Worm (Caenorhabditis elegans) whole organism, young adult: ENCODE data around the gene cul-2.

Experiments
- B0035.1 ChIP-seq: sonication (generic microtip); optimal IDR thresholded peaks from 2 replicates; lab custom pipeline; 2016; ENCODE audit warnings: missing genetic modification characterization, mild to moderate bottlenecking, missing compliant biosample characterization, missing genotype, missing genetic modification reagents
- B0261.1 ChIP-seq: sonication (generic microtip); optimal IDR thresholded peaks from 2 replicates; lab custom pipeline; 2016; ENCODE audit warnings: mild to moderate bottlenecking, missing genetic modification characterization, moderate library complexity, missing compliant biosample characterization
- B0336.3 ChIP-seq: fragments of 200-800 bp; sonication (Bioruptor generic); IDR thresholded peaks from 2 replicates; pipeline ENCODE4 v1.3.6; 2022; ENCODE audit warnings: missing genetic modification characterization, missing compliant biosample characterization
- F33H1.4 ChIP-seq: fragments of 200-800 bp; sonication (Bioruptor generic); IDR thresholded peaks from 2 replicates; pipeline ENCODE4 v1.3.6; 2022; ENCODE audit warnings: missing genetic modification reagents, missing genetic modification characterization, missing compliant biosample characterization
- F49E8.2 ChIP-seq: sonication (generic microtip); optimal IDR thresholded peaks from 3 replicates; lab custom pipeline; 2017; ENCODE audit warnings: missing genetic modification characterization, mild to moderate bottlenecking, missing compliant biosample characterization, antibody characterized with exemption, moderate library complexity; ENCODE audit not compliant: insufficient read depth
- K12H6.12 ChIP-seq: fragments of 200-800 bp; sonication (Bioruptor generic); optimal IDR thresholded peaks from 2 replicates; lab custom pipeline; 2018; ENCODE audit warnings: mild to moderate bottlenecking, missing genetic modification characterization, missing compliant biosample characterization
- Y67H2A.10 ChIP-seq: fragments of 200-800 bp; sonication (Bioruptor generic); conservative IDR thresholded peaks from 2 replicates; pipeline ENCODE4 v1.3.6; 2022; ENCODE audit warnings: missing genetic modification reagents, missing genetic modification characterization, missing compliant biosample characterization
- Y79H2A.3 ChIP-seq: fragments of 200-800 bp; sonication (Bioruptor generic); conservative IDR thresholded peaks from 2 replicates; pipeline ENCODE4 v1.3.6; 2022; ENCODE audit warnings: missing genetic modification reagents, missing genetic modification characterization, missing compliant biosample characterization
- ZK185.1 ChIP-seq: sonication (generic microtip); optimal IDR thresholded peaks from 2 replicates; lab custom pipeline; 2016; ENCODE audit warnings: mild to moderate bottlenecking, missing genetic modification characterization, missing compliant biosample characterization; ENCODE audit not compliant: poor library complexity, severe bottlenecking
- atf-7 ChIP-seq: sonication (generic microtip); optimal IDR thresholded peaks from 2 replicates; lab custom pipeline; 2017; ENCODE audit warnings: mild to moderate bottlenecking, missing genetic modification characterization, missing compliant biosample characterization
- attf-6 ChIP-seq: fragments of 200-800 bp; sonication (Bioruptor generic); IDR thresholded peaks from 2 replicates; pipeline ENCODE4 v1.3.6; 2022; ENCODE audit warnings: missing genetic modification reagents, missing genetic modification characterization, missing compliant biosample characterization
- bed-1 ChIP-seq: fragments of 200-800 bp; sonication (Bioruptor generic); IDR thresholded peaks from 2 replicates; pipeline ENCODE4 v1.3.6; 2022; ENCODE audit warnings: missing genetic modification reagents, missing genetic modification characterization, missing compliant biosample characterization
- bed-2 ChIP-seq: fragments of 200-800 bp; sonication (Bioruptor generic); IDR thresholded peaks from 2 replicates; pipeline ENCODE4 v1.3.6; 2022; ENCODE audit warnings: missing genetic modification reagents, missing genetic modification characterization, missing compliant biosample characterization
- cebp-1 ChIP-seq, 2 experiments: fragments of 200-800 bp in 1 of 2; sonication (Bioruptor generic) in 1 of 2; sonication (generic microtip) in 1 of 2; IDR thresholded peaks in 1 of 2; optimal IDR thresholded peaks in 1 of 2; 2 replicates each; pipeline versions ENCODE4 v1.3.6 to Lab custom; 2017 to 2022; ENCODE audit warnings: missing compliant biosample characterization in 2 of 2, missing genetic modification characterization in 2 of 2, mild to moderate bottlenecking in 1 of 2, missing genetic modification reagents in 1 of 2, moderate library complexity in 1 of 2
- cebp-2 ChIP-seq: fragments of 200-800 bp; sonication (Bioruptor generic); IDR thresholded peaks from 2 replicates; pipeline ENCODE4 v1.3.6; 2022; ENCODE audit warnings: missing genetic modification characterization, missing compliant biosample characterization
- ceh-58 ChIP-seq: fragments of 200-800 bp; sonication (Bioruptor generic); IDR thresholded peaks from 2 replicates; pipeline ENCODE4 v1.3.6; 2022; ENCODE audit warnings: missing genetic modification characterization, missing compliant biosample characterization
- ceh-79 ChIP-seq: sonication (generic microtip); optimal IDR thresholded peaks from 2 replicates; lab custom pipeline; 2017; ENCODE audit warnings: mild to moderate bottlenecking, missing genetic modification characterization, missing compliant biosample characterization
- die-1 ChIP-seq: sonication (generic microtip); optimal IDR thresholded peaks from 2 replicates; lab custom pipeline; 2016; ENCODE audit warnings: missing genotype, mild to moderate bottlenecking, missing genetic modification characterization, missing compliant biosample characterization
- dox-1 ChIP-seq: fragments of 200-800 bp; sonication (Bioruptor generic); IDR thresholded peaks from 2 replicates; pipeline ENCODE4 v1.3.6; 2022; ENCODE audit warnings: missing genetic modification reagents, missing genetic modification characterization, missing compliant biosample characterization
- dpl-1 ChIP-seq: fragments of 150-350 bp; optimal IDR thresholded peaks from 2 replicates; lab custom pipeline; 2014; ENCODE audit warnings: missing biosample characterization, missing genetic modification reagents, missing genetic modification characterization
- egl-18 ChIP-seq: fragments of 200-800 bp; sonication (Bioruptor generic); IDR thresholded peaks from 2 replicates; pipeline ENCODE4 v1.3.6; 2022; ENCODE audit warnings: missing genetic modification reagents, missing genetic modification characterization, missing compliant biosample characterization
- him-1 ChIP-seq: sonication (generic microtip); optimal IDR thresholded peaks from 2 replicates; lab custom pipeline; 2016; ENCODE audit warnings: missing genotype, missing genetic modification reagents, missing genetic modification characterization, missing compliant biosample characterization
- hlh-26 ChIP-seq: fragments of 200-800 bp; sonication (Bioruptor generic); conservative IDR thresholded peaks from 2 replicates; pipeline ENCODE4 v1.3.6; 2022; ENCODE audit warnings: missing genetic modification reagents, missing genetic modification characterization, missing compliant biosample characterization
- hmg-1.2 ChIP-seq: fragments of 200-800 bp; sonication (Bioruptor generic); IDR thresholded peaks from 2 replicates; pipeline ENCODE4 v1.3.6; 2022; ENCODE audit warnings: missing genetic modification reagents, missing genetic modification characterization, missing compliant biosample characterization
- hmg-20 ChIP-seq: fragments of 200-800 bp; sonication (Bioruptor generic); IDR thresholded peaks from 2 replicates; pipeline ENCODE4 v1.3.6; 2022; ENCODE audit warnings: missing genetic modification reagents, missing genetic modification characterization, missing compliant biosample characterization
- hsf-1 ChIP-seq: fragments of 200-800 bp; sonication (Bioruptor generic); IDR thresholded peaks from 2 replicates; pipeline ENCODE4 v1.3.6; 2022; ENCODE audit warnings: missing genetic modification reagents, missing genetic modification characterization, missing compliant biosample characterization
- let-607 ChIP-seq, 2 experiments: fragments of 200-800 bp in 1 of 2; sonication (Bioruptor generic) in 1 of 2; sonication (generic microtip) in 1 of 2; optimal IDR thresholded peaks; 2 replicates each; lab custom pipeline; 2016 to 2018; ENCODE audit warnings: mild to moderate bottlenecking in 2 of 2, missing compliant biosample characterization in 2 of 2, missing genetic modification characterization in 2 of 2, moderate library complexity in 2 of 2, missing genotype in 1 of 2
- lin-35 ChIP-seq, 3 experiments: fragments of 150-350 bp in 2 of 3; sonication (generic microtip) in 1 of 3; optimal IDR thresholded peaks; 2 replicates each; lab custom pipeline; 2014 to 2018; ENCODE audit warnings: missing biosample characterization in 3 of 3, missing genetic modification characterization in 3 of 3, missing genetic modification reagents in 3 of 3
- lin-40 ChIP-seq: sonication (generic microtip); optimal IDR thresholded peaks from 2 replicates; lab custom pipeline; 2016; ENCODE audit warnings: missing genetic modification characterization, mild to moderate bottlenecking, missing compliant biosample characterization, missing genotype, missing genetic modification reagents
- lin-54 ChIP-seq: fragments of 200-800 bp; sonication (Bioruptor generic); optimal IDR thresholded peaks from 2 replicates; lab custom pipeline; 2018; ENCODE audit warnings: mild to moderate bottlenecking, missing genetic modification characterization, missing compliant biosample characterization
- mcd-1 ChIP-seq: fragments of 200-800 bp; sonication (Bioruptor generic); IDR thresholded peaks from 2 replicates; pipeline ENCODE4 v1.3.6; 2022; ENCODE audit warnings: missing genetic modification reagents, missing genetic modification characterization, missing compliant biosample characterization
- mel-28 ChIP-seq: sonication (generic microtip); optimal IDR thresholded peaks from 2 replicates; lab custom pipeline; 2016; ENCODE audit warnings: borderline replicate concordance, mild to moderate bottlenecking, missing genetic modification characterization, missing compliant biosample characterization
- nfyb-1 ChIP-seq: fragments of 200-800 bp; sonication (Bioruptor generic); IDR thresholded peaks from 2 replicates; pipeline ENCODE4 v1.3.6; 2022; ENCODE audit warnings: missing genetic modification reagents, missing genetic modification characterization, missing compliant biosample characterization
- pha-4 ChIP-seq: fragments of 150-350 bp; sonication (generic microtip); optimal IDR thresholded peaks from 2 replicates; lab custom pipeline; 2014; ENCODE audit warnings: missing biosample characterization, missing genetic modification reagents, missing genetic modification characterization
- rcor-1 ChIP-seq: fragments of 200-800 bp; sonication (Bioruptor generic); IDR thresholded peaks from 2 replicates; pipeline ENCODE4 v1.3.6; 2022; ENCODE audit warnings: missing genetic modification reagents, missing genetic modification characterization, missing compliant biosample characterization
- rec-8 ChIP-seq, 2 experiments: sonication (generic microtip); optimal IDR thresholded peaks; 2 replicates each; lab custom pipeline; 2016; ENCODE audit warnings: mild to moderate bottlenecking in 2 of 2, missing genetic modification characterization in 2 of 2, missing genetic modification reagents in 2 of 2, missing genotype in 2 of 2, missing biosample characterization in 1 of 2, missing compliant biosample characterization in 1 of 2, moderate library complexity in 1 of 2
- repo-1 ChIP-seq: sonication (generic microtip); optimal IDR thresholded peaks from 2 replicates; lab custom pipeline; 2017; ENCODE audit warnings: mild to moderate bottlenecking, missing genetic modification characterization, missing compliant biosample characterization
- snpc-1.3 ChIP-seq: sonication (generic microtip); optimal IDR thresholded peaks from 2 replicates; lab custom pipeline; 2017; ENCODE audit warnings: missing genetic modification characterization, mild to moderate bottlenecking, missing compliant biosample characterization, antibody characterized with exemption, moderate library complexity, missing genotype, missing genetic modification reagents; ENCODE audit not compliant: insufficient read depth
- somi-1 ChIP-seq: fragments of 200-800 bp; sonication (Bioruptor generic); optimal IDR thresholded peaks from 2 replicates; lab custom pipeline; 2018; ENCODE audit warnings: mild to moderate bottlenecking, missing genetic modification characterization, missing compliant biosample characterization
- sptf-2 ChIP-seq: fragments of 200-800 bp; sonication (Bioruptor generic); optimal IDR thresholded peaks from 2 replicates; lab custom pipeline; 2018; ENCODE audit warnings: mild to moderate bottlenecking, missing genetic modification characterization, missing compliant biosample characterization
- tlf-1 ChIP-seq: fragments of 200-800 bp; sonication (Bioruptor generic); optimal IDR thresholded peaks from 2 replicates; lab custom pipeline; 2018; ENCODE audit warnings: mild to moderate bottlenecking, missing genetic modification characterization, missing compliant biosample characterization
- unc-62 ChIP-seq: fragments of 150-350 bp; optimal IDR thresholded peaks from 2 replicates; lab custom pipeline; 2014; ENCODE audit warnings: missing biosample characterization, missing genetic modification reagents, missing genetic modification characterization
- zim-3 ChIP-seq: sonication (generic microtip); optimal IDR thresholded peaks from 2 replicates; lab custom pipeline; 2017; ENCODE audit warnings: mild to moderate bottlenecking, missing genetic modification characterization, moderate library complexity, missing compliant biosample characterization
- ztf-22 ChIP-seq: fragments of 200-800 bp; sonication (Bioruptor generic); optimal IDR thresholded peaks from 2 replicates; lab custom pipeline; 2018; ENCODE audit warnings: mild to moderate bottlenecking, missing genetic modification characterization, moderate library complexity, missing compliant biosample characterization
- ztf-28 ChIP-seq: fragments of 200-800 bp; sonication (Bioruptor generic); IDR thresholded peaks from 2 replicates; pipeline ENCODE4 v1.3.6; 2022; ENCODE audit warnings: missing genetic modification reagents, missing genetic modification characterization, missing compliant biosample characterization
- ztf-6 ChIP-seq: fragments of 200-800 bp; sonication (Bioruptor generic); IDR thresholded peaks from 2 replicates; pipeline ENCODE4 v1.3.6; 2022; ENCODE audit warnings: missing genetic modification reagents, missing genetic modification characterization, missing compliant biosample characterization

Gene cul-2

DNA sequence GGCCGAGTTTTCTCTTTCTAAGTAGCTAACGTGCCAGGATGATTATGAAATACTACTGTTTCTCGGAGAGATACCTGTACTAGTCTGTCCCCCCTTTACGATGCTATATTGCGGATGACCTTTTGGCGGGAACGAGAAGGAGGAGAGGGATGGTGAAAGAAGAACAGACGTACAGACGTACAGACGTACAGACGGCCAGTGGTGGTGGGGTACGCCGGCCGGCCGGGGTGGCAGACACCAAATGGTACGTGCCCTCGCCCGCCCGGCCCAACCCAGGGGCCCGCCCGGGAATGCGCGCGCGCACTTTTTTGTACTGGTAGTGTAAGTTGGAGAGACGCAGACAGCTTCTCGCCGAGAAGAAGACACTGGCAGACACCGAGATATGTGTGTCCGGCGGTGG lies 34.0 kb downstream of the cul-2 start (continued):
- TF ChIP-seq sptf-2 (GFP tag; lab: Kevin White, UChicago) (no peak), ZK185.1 (tag; lab: Kevin White, UChicago) (no peak), snpc-1.3 (tag; lab: Kevin White, UChicago) (no peak), die-1 (tag; lab: Kevin White, UChicago) (peak; percentile 7), repo-1 (peak; percentile 48), lin-35 (GFP tag; optimal IDR thresholded peaks at IDR 0.05; lab: Kevin White, UChicago) (no peak), bed-2 (GFP tag; lab: Robert Waterston, UW) (peak; percentile 27; the same call in 1 of the 2 replicates), rec-8 (tag; optimal IDR thresholded peaks at IDR 0.05; lab: Kevin White, UChicago) (no peak), pha-4 (tag; lab: Kevin White, UChicago) (no peak), dox-1 (GFP tag; lab: Robert Waterston, UW) (peak; percentile 34; the same call in 1 of the 2 replicates), B0035.1 (no peak), tlf-1 (GFP tag; lab: Kevin White, UChicago) (no peak), B0336.3 (peak; percentile 42; the same call in 1 of the 2 replicates), ceh-79 (tag; lab: Kevin White, UChicago) (peak; percentile 27), ceh-58 (GFP tag; lab: Robert Waterston, UW) (no peak), cebp-1 (GFP tag; IDR thresholded peaks at IDR 0.05; lab: Robert Waterston, UW) (no peak; the same call in 1 of the 2 replicates), cebp-1 (tag; optimal IDR thresholded peaks at IDR 0.05; lab: Kevin White, UChicago) (peak; percentile 60), nfyb-1 (GFP tag; lab: Robert Waterston, UW) (0 out of 2 replicates have a peak, but pooled peaks have one; percentile 14), egl-18 (GFP tag; lab: Robert Waterston, UW) (no peak), attf-6 (GFP tag; lab: Robert Waterston, UW) (no peak), K12H6.12 (peak; percentile 52), F49E8.2 (tag; lab: Kevin White, UChicago) (no peak), B0261.1 (tag; lab: Kevin White, UChicago) (no peak), Y67H2A.10 (GFP tag; lab: Robert Waterston, UW) (no peak), hmg-20 (no peak), somi-1 (GFP tag; lab: Kevin White, UChicago) (peak; percentile 5), hlh-26 (no peak), Y79H2A.3 (GFP tag; lab: Robert Waterston, UW) (no peak), zim-3 (tag; lab: Kevin White, UChicago) (no peak), lin-40 (tag; lab: Kevin White, UChicago) (no peak), rcor-1 (GFP tag; lab: Robert Waterston, UW) (no peak), him-1 (tag; lab: Kevin White, UChicago) (no peak), dpl-1 (GFP tag; lab: Kevin White, UChicago) (no peak), ztf-28 (GFP tag; lab: Robert Waterston, UW) (0 out of 2 replicates have a peak, but pooled peaks have one; percentile 55), hsf-1 (0 out of 2 replicates have a peak, but pooled peaks have one; percentile 50), cebp-2 (GFP tag; lab: Robert Waterston, UW) (0 out of 2 replicates have a peak, but pooled peaks have one; percentile 59), ztf-6 (GFP tag; lab: Robert Waterston, UW) (no peak), mel-28 (tag; lab: Kevin White, UChicago) (no peak), atf-7 (tag; lab: Kevin White, UChicago) (no peak), mcd-1 (peak; percentile 63), bed-1 (GFP tag; lab: Robert Waterston, UW) (no peak), hmg-1.2 (GFP tag; lab: Robert Waterston, UW) (peak; percentile 25; the same call in 1 of the 2 replicates), let-607 (tag; optimal IDR thresholded peaks at IDR 0.05; lab: Kevin White, UChicago) (no peak), F33H1.4 (GFP tag; lab: Robert Waterston, UW) (no peak), unc-62 (GFP tag; lab: Kevin White, UChicago) (no peak), lin-54 (GFP tag; lab: Kevin White, UChicago) (no peak), ztf-22 (GFP tag; lab: Kevin White, UChicago) (no peak)
